Worm (Caenorhabditis elegans) whole organism, L4 larva: ENCODE data around the gene T08A11.1.

Experiments
- D1046.2 ChIP-seq: fragments of 200-800 bp; sonication (Bioruptor generic); IDR thresholded peaks from 2 replicates; pipeline ENCODE4 v1.3.6; 2022; ENCODE audit warnings: missing genetic modification characterization, missing compliant biosample characterization
- F26F4.8 ChIP-seq: fragments of 200-800 bp; sonication (Bioruptor generic); conservative IDR thresholded peaks from 2 replicates; pipeline ENCODE4 v1.3.6; 2022; ENCODE audit warnings: missing genetic modification characterization, missing compliant biosample characterization
- F44E2.7 ChIP-seq: fragments of 200-800 bp; sonication (Bioruptor generic); IDR thresholded peaks from 2 replicates; pipeline ENCODE4 v2.1.2; 2022; ENCODE audit warnings: missing genetic modification characterization, missing compliant biosample characterization
- T20F7.1 ChIP-seq: fragments of 200-800 bp; sonication (Bioruptor generic); optimal IDR thresholded peaks from 2 replicates; lab custom pipeline; 2018; ENCODE audit warnings: mild to moderate bottlenecking, missing genetic modification characterization, missing compliant biosample characterization
- ZK337.2 ChIP-seq: fragments of 200-800 bp; sonication (Bioruptor generic); IDR thresholded peaks from 2 replicates; pipeline ENCODE4 v1.3.6; 2022; ENCODE audit warnings: missing genetic modification reagents, missing genetic modification characterization, missing compliant biosample characterization
- aly-2 ChIP-seq: sonication (generic microtip); optimal IDR thresholded peaks from 2 replicates; lab custom pipeline; 2018; ENCODE audit warnings: missing biosample characterization, missing genetic modification characterization
- arid-1 ChIP-seq: fragments of 200-800 bp; sonication (Bioruptor generic); conservative IDR thresholded peaks from 2 replicates; pipeline ENCODE4 v1.3.6; 2022; ENCODE audit warnings: missing genetic modification reagents, missing genetic modification characterization, missing compliant biosample characterization
- attf-4 ChIP-seq: sonication (generic microtip); optimal IDR thresholded peaks from 3 replicates; lab custom pipeline; 2017; ENCODE audit warnings: missing biosample characterization, missing genetic modification characterization
- ceh-28 ChIP-seq: fragments of 150-350 bp; optimal IDR thresholded peaks from 2 replicates; lab custom pipeline; 2014; ENCODE audit warnings: missing biosample characterization, missing genetic modification reagents, missing genetic modification characterization
- ceh-32 ChIP-seq: sonication (generic microtip); optimal IDR thresholded peaks from 2 replicates; lab custom pipeline; 2016; ENCODE audit warnings: mild to moderate bottlenecking, missing genetic modification characterization, missing compliant biosample characterization; ENCODE audit not compliant: poor library complexity
- ceh-62 ChIP-seq: sonication (generic microtip); optimal IDR thresholded peaks from 2 replicates; lab custom pipeline; 2017; ENCODE audit warnings: missing biosample characterization, missing genetic modification characterization
- ceh-82 ChIP-seq: sonication (generic microtip); optimal IDR thresholded peaks from 2 replicates; lab custom pipeline; 2017; ENCODE audit warnings: missing biosample characterization, missing genetic modification characterization
- daf-12 ChIP-seq: fragments of 150-350 bp; optimal IDR thresholded peaks from 2 replicates; lab custom pipeline; 2014; ENCODE audit warnings: missing biosample characterization, missing genetic modification reagents, missing genetic modification characterization
- dmd-6 ChIP-seq: fragments of 200-800 bp; sonication (Bioruptor generic); IDR thresholded peaks from 2 replicates; pipeline ENCODE4 v1.3.6; 2022; ENCODE audit warnings: missing genetic modification reagents, missing genetic modification characterization, missing compliant biosample characterization
- dmd-8 ChIP-seq: fragments of 200-800 bp; sonication (Bioruptor generic); IDR thresholded peaks from 2 replicates; pipeline ENCODE4 v1.3.6; 2022; ENCODE audit warnings: missing genetic modification characterization, missing compliant biosample characterization
- dmd-9 ChIP-seq: fragments of 200-800 bp; sonication (Bioruptor generic); IDR thresholded peaks from 2 replicates; pipeline ENCODE4 v1.3.6; 2022; ENCODE audit warnings: missing genetic modification reagents, missing genetic modification characterization, missing compliant biosample characterization
- egl-43 ChIP-seq: fragments of 200-800 bp; sonication (Bioruptor generic); IDR thresholded peaks from 2 replicates; pipeline ENCODE4 v1.3.6; 2022; ENCODE audit warnings: missing genetic modification reagents, missing genetic modification characterization, missing compliant biosample characterization
- fkh-10 ChIP-seq: fragments of 150-350 bp; optimal IDR thresholded peaks from 2 replicates; lab custom pipeline; 2014; ENCODE audit warnings: missing biosample characterization, missing genetic modification reagents, missing genetic modification characterization
- gei-8 ChIP-seq: fragments of 200-800 bp; sonication (Bioruptor generic); optimal IDR thresholded peaks from 2 replicates; lab custom pipeline; 2018; ENCODE audit warnings: mild to moderate bottlenecking, missing genetic modification characterization, missing compliant biosample characterization
- hif-1 ChIP-seq, 2 experiments: sonication (generic microtip); optimal IDR thresholded peaks; 2 replicates each; lab custom pipeline; 2016 to 2017; ENCODE audit warnings: missing compliant biosample characterization in 2 of 2, missing genetic modification characterization in 2 of 2, missing genetic modification reagents in 2 of 2, missing genotype in 2 of 2, mild to moderate bottlenecking in 1 of 2
- hlh-11 ChIP-seq: fragments of 200-800 bp; sonication (Bioruptor generic); optimal IDR thresholded peaks from 2 replicates; lab custom pipeline; 2018; ENCODE audit warnings: mild to moderate bottlenecking, missing genetic modification characterization, missing compliant biosample characterization
- lim-7 ChIP-seq: fragments of 200-800 bp; sonication (Bioruptor generic); IDR thresholded peaks from 2 replicates; pipeline ENCODE4 v1.3.6; 2022; ENCODE audit warnings: missing genetic modification characterization, missing compliant biosample characterization
- lin-1 ChIP-seq: fragments of 200-800 bp; sonication (Bioruptor generic); IDR thresholded peaks from 2 replicates; pipeline ENCODE4 v1.3.6; 2022; ENCODE audit warnings: missing genetic modification reagents, missing genetic modification characterization, missing compliant biosample characterization
- lsy-2 ChIP-seq, 2 experiments: fragments of 150-350 bp in 1 of 2; sonication (generic microtip) in 1 of 2; optimal IDR thresholded peaks; 2 replicates each; lab custom pipeline; 2014 to 2017; ENCODE audit warnings: missing biosample characterization in 2 of 2, missing genetic modification characterization in 2 of 2
- madf-5 ChIP-seq, 2 experiments: fragments of 200-800 bp; sonication (Bioruptor generic); IDR thresholded peaks; 2 replicates each; pipeline ENCODE4 v1.3.6; 2022; ENCODE audit warnings: missing compliant biosample characterization in 2 of 2, missing genetic modification characterization in 2 of 2
- mdt-29 ChIP-seq: fragments of 200-800 bp; sonication (Bioruptor generic); IDR thresholded peaks from 2 replicates; pipeline ENCODE4 v1.3.6; 2022; ENCODE audit warnings: missing genetic modification reagents, missing genetic modification characterization, missing compliant biosample characterization
- mep-1 ChIP-seq: fragments of 150-350 bp; sonication (generic microtip); optimal IDR thresholded peaks from 3 replicates; lab custom pipeline; 2014; ENCODE audit warnings: missing biosample characterization, missing genetic modification characterization
- mxl-2 ChIP-seq: fragments of 200-800 bp; sonication (Bioruptor generic); conservative IDR thresholded peaks from 2 replicates; pipeline ENCODE4 v1.3.6; 2022; ENCODE audit warnings: missing genetic modification reagents, missing genetic modification characterization, missing compliant biosample characterization
- nhr-102 ChIP-seq: sonication (generic microtip); optimal IDR thresholded peaks from 2 replicates; lab custom pipeline; 2016; ENCODE audit warnings: mild to moderate bottlenecking, missing genetic modification characterization, moderate library complexity, missing compliant biosample characterization
- nhr-11 ChIP-seq: fragments of 150-350 bp; optimal IDR thresholded peaks from 2 replicates; lab custom pipeline; 2014; ENCODE audit warnings: missing biosample characterization, missing genetic modification characterization
- nhr-111 ChIP-seq: fragments of 200-800 bp; sonication (Bioruptor generic); optimal IDR thresholded peaks from 2 replicates; lab custom pipeline; 2018; ENCODE audit warnings: mild to moderate bottlenecking, missing genetic modification characterization, missing compliant biosample characterization
- nhr-25 ChIP-seq: sonication (generic microtip); optimal IDR thresholded peaks from 2 replicates; lab custom pipeline; 2017; ENCODE audit warnings: missing genetic modification characterization, mild to moderate bottlenecking, missing compliant biosample characterization, antibody characterized with exemption, moderate library complexity, borderline replicate concordance; ENCODE audit not compliant: insufficient read depth
- nhr-28 ChIP-seq: fragments of 150-350 bp; optimal IDR thresholded peaks from 2 replicates; lab custom pipeline; 2014; ENCODE audit warnings: missing biosample characterization, missing genetic modification characterization
- nhr-48 ChIP-seq: sonication (generic microtip); optimal IDR thresholded peaks from 2 replicates; lab custom pipeline; 2016; ENCODE audit warnings: mild to moderate bottlenecking, missing genetic modification characterization, missing compliant biosample characterization
- nhr-6 ChIP-seq: fragments of 150-350 bp; optimal IDR thresholded peaks from 2 replicates; lab custom pipeline; 2014; ENCODE audit warnings: missing biosample characterization, missing genetic modification characterization
- nhr-76 ChIP-seq: fragments of 150-350 bp; optimal IDR thresholded peaks from 2 replicates; lab custom pipeline; 2014; ENCODE audit warnings: missing biosample characterization, missing genetic modification characterization
- pha-4 ChIP-seq, 2 experiments: fragments of 150-350 bp in 1 of 2; fragments of 200-800 bp in 1 of 2; sonication (Bioruptor generic) in 1 of 2; IDR thresholded peaks in 1 of 2; optimal IDR thresholded peaks in 1 of 2; 2 replicates each; pipeline versions ENCODE4 v1.3.6 to Lab custom; 2014 to 2022; ENCODE audit warnings: missing genetic modification characterization in 2 of 2, missing genetic modification reagents in 2 of 2, missing biosample characterization in 1 of 2, missing compliant biosample characterization in 1 of 2
- php-3 ChIP-seq: fragments of 200-800 bp; sonication (Bioruptor generic); IDR thresholded peaks from 2 replicates; pipeline ENCODE4 v1.3.6; 2022; ENCODE audit warnings: missing genetic modification reagents, missing genetic modification characterization, missing compliant biosample characterization
- rbr-2 ChIP-seq: sonication (generic microtip); optimal IDR thresholded peaks from 2 replicates; lab custom pipeline; 2016; ENCODE audit warnings: missing genotype, missing genetic modification characterization, missing compliant biosample characterization
- set-16 ChIP-seq: fragments of 200-800 bp; sonication (Bioruptor generic); IDR thresholded peaks from 2 replicates; pipeline ENCODE4 v1.3.6; 2022; ENCODE audit warnings: missing genetic modification reagents, missing genetic modification characterization, missing compliant biosample characterization
- skn-1 ChIP-seq: fragments of 150-350 bp; optimal IDR thresholded peaks from 2 replicates; lab custom pipeline; 2014; ENCODE audit warnings: missing biosample characterization, missing genetic modification characterization
- spr-1 ChIP-seq: sonication (generic microtip); optimal IDR thresholded peaks from 2 replicates; lab custom pipeline; 2016; ENCODE audit warnings: mild to moderate bottlenecking, missing genetic modification characterization, missing compliant biosample characterization
- unc-130 ChIP-seq: sonication (generic microtip); optimal IDR thresholded peaks from 2 replicates; lab custom pipeline; 2016; ENCODE audit warnings: missing genetic modification reagents, missing genetic modification characterization, missing compliant biosample characterization
- unc-62 ChIP-seq, 3 experiments: fragments of 150-350 bp in 1 of 3; sonication (generic microtip); optimal IDR thresholded peaks in 2 of 3; peaks in 1 of 3; 1 replicate in 1 of 3; 2 replicates in 2 of 3; lab custom pipeline; 2014 to 2017; ENCODE audit warnings: missing biosample characterization in 3 of 3, missing genetic modification characterization in 3 of 3, missing genetic modification reagents in 3 of 3, missing genotype in 1 of 3
- zfp-2 ChIP-seq: sonication (generic microtip); optimal IDR thresholded peaks from 2 replicates; lab custom pipeline; 2016; ENCODE audit warnings: mild to moderate bottlenecking, missing genetic modification characterization, missing compliant biosample characterization

T08A11.1 gene

DNA sequence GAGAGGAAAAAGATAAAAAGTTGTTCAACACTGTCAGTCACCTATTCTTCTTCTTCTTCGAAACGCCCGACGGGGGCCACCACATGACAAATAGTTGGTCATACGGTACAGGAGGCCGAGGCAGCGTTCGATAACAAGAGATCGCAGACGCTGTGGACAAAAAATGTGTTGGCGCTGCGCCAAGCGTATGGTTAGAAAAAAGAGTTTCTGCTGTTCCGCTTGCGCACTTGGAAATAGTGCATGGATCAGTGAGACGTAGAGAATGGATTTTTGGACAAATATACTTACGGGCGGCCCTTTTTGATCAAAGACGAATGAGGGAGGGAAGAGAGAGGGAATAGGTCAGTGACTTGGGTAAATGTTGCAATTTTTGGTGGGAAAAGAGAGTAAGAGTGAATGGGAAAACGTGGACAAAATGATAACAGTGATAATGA lies 21.8 kb upstream of the T08A11.1 start (continued):
- TF ChIP-seq arid-1 (no peak), mdt-29 (GFP tag; lab: Robert Waterston, UW) (no peak), nhr-111 (GFP tag; lab: Kevin White, UChicago) (no peak), hif-1 (tag; optimal IDR thresholded peaks at IDR 0.05; lab: Kevin White, UChicago) (peak in 1 of 2 experiments; percentile 25), F44E2.7 (GFP tag; lab: Robert Waterston, UW) (no peak), rbr-2 (peak; percentile 52), ceh-32 (tag; lab: Kevin White, UChicago) (no peak), set-16 (GFP tag; lab: Robert Waterston, UW) (peak; percentile 37; the same call in 1 of the 2 replicates), unc-130 (GFP tag; lab: Kevin White, UChicago) (no peak), nhr-48 (tag; lab: Kevin White, UChicago) (peak; percentile 90), ceh-62 (tag; lab: Kevin White, UChicago) (no peak)

DNA sequence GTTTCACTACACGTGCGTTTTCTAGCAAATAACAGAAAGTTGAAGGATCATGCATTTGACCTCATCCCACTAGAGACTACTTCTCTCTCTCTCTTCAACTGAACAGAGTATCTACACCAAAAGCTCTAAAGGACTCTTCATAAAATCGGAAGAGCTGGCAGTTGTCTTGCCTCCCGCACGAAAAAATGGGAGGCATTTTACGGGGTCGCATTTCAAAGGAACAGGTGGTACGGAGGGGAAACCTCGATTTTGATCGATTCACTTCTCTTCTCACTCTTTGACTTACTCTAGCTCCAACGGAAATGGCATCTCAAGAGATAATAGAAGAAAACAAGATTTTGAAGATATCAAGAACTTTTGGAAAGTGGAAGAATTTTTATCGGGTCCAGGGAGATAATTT lies 20.2 kb upstream of the T08A11.1 start:
- TF ChIP-seq attf-4 (tag; lab: Kevin White, UChicago) (no peak), nhr-28 (tag; lab: Kevin White, UChicago) (peak; percentile 25), gei-8 (GFP tag; lab: Kevin White, UChicago) (no peak), daf-12 (tag; lab: Kevin White, UChicago) (no peak), nhr-25 (tag; lab: Kevin White, UChicago) (no peak), skn-1 (tag; lab: Kevin White, UChicago) (no peak), mep-1 (tag; lab: Kevin White, UChicago) (no peak), nhr-102 (no peak), lim-7 (GFP tag; lab: Robert Waterston, UW) (no peak), hlh-11 (peak; percentile 21), unc-62 (GFP tag; optimal IDR thresholded peaks at IDR 0.05 in 1 of 2; lab: Kevin White, UChicago) (peak in 1 of 2 experiments; percentile 97), unc-62 (tag; optimal IDR thresholded peaks at IDR 0.05; lab: Kevin White, UChicago) (no peak), ceh-28 (tag; lab: Kevin White, UChicago) (no peak), F26F4.8 (GFP tag; lab: Robert Waterston, UW) (no peak), nhr-11 (tag; lab: Kevin White, UChicago) (peak; percentile 81)

ce11 chrIII:4281955-4282618 lies 19.1 kb upstream of the T08A11.1 start:
- TF ChIP-seq lin-1 (GFP tag; lab: Robert Waterston, UW) (peak; percentile 99), pha-4 (GFP tag; IDR thresholded peaks at IDR 0.05; lab: Robert Waterston, UW) (peak; percentile 98), pha-4 (tag; optimal IDR thresholded peaks at IDR 0.05; lab: Kevin White, UChicago) (peak; percentile 40), aly-2 (no peak), mxl-2 (GFP tag; lab: Robert Waterston, UW) (peak; percentile 83), D1046.2 (GFP tag; lab: Robert Waterston, UW) (peak; percentile 9; the same call in 1 of the 2 replicates), nhr-28 (tag; lab: Kevin White, UChicago) (peak; percentile 93), nhr-6 (tag; lab: Kevin White, UChicago) (peak; percentile 29), nhr-76 (tag; lab: Kevin White, UChicago) (peak; percentile 58), T20F7.1 (GFP tag; lab: Kevin White, UChicago) (peak; percentile 88), php-3 (peak; percentile 77), ZK337.2 (GFP tag; lab: Robert Waterston, UW) (peak; percentile 38; the same call in 1 of the 2 replicates), dmd-9 (GFP tag; lab: Robert Waterston, UW) (peak; percentile 75; the same call in 1 of the 2 replicates), gei-8 (GFP tag; lab: Kevin White, UChicago) (peak; percentile 100), fkh-10 (GFP tag; lab: Kevin White, UChicago) (peak; percentile 86), lsy-2 (tag; optimal IDR thresholded peaks at IDR 0.05; lab: Kevin White, UChicago) (peak; percentile 93 to 95), ceh-82 (tag; lab: Kevin White, UChicago) (no peak), egl-43 (GFP tag; lab: Robert Waterston, UW) (peak; percentile 96), spr-1 (tag; lab: Kevin White, UChicago) (peak; percentile 96), nhr-111 (GFP tag; lab: Kevin White, UChicago) (peak; percentile 40), hif-1 (tag; optimal IDR thresholded peaks at IDR 0.05; lab: Kevin White, UChicago) (peak; percentile 90 to 96), dmd-6 (GFP tag; lab: Robert Waterston, UW) (peak; percentile 100), hlh-11 (peak; percentile 100), zfp-2 (tag; lab: Kevin White, UChicago) (peak; percentile 91), dmd-8 (GFP tag; lab: Robert Waterston, UW) (0 out of 2 replicates have a peak, but pooled peaks have one; percentile 71), madf-5 (GFP tag; IDR thresholded peaks at IDR 0.05; lab: Robert Waterston, UW) (peak in 1 of 2 experiments; percentile 39; a peak in 1 of 4 replicates)
